Worm (Caenorhabditis elegans): ENCODE results near the gene Y47C4A.1.
"Not testable (repeated sequence)": the region's sequence is repeated elsewhere in the genome, so short reads cannot be mapped to it uniquely, and the experiment has no call there.

The Y47C4A.1 gene

ce11 chrX:286116-286515 is at the start of gene Y47C4A.1:
Gene Y47C4A.1, minus strand, starts transcription at chrX:286216.
- not testable (repeated sequence) for TF ChIP-seq W03F9.2, him-1, dao-5 (tag; optimal IDR thresholded peaks at IDR 0.05)

ce11 chrX:334452-334851 is 48.4 kb upstream of the Y47C4A.1 start:
- TF ChIP-seq him-1 (tag; optimal IDR thresholded peaks at IDR 0.05): no peak
- TF ChIP-seq dao-5 (tag; optimal IDR thresholded peaks at IDR 0.05): no peak
- no peak for TF ChIP-seq W03F9.2 (tag; optimal IDR thresholded peaks at IDR 0.05)

ce11 chrX:332643-333042 is 46.6 kb upstream of the Y47C4A.1 start:
- TF ChIP-seq W03F9.2 (tag; optimal IDR thresholded peaks at IDR 0.05) (no peak), dao-5 (tag; optimal IDR thresholded peaks at IDR 0.05) (no peak), him-1 (tag; optimal IDR thresholded peaks at IDR 0.05) (no peak)

ce11 chrX:328736-329135 is 42.7 kb upstream of the Y47C4A.1 start:
- TF ChIP-seq him-1 (tag; optimal IDR thresholded peaks at IDR 0.05) (no peak), W03F9.2 (tag; optimal IDR thresholded peaks at IDR 0.05) (no peak), dao-5 (tag; optimal IDR thresholded peaks at IDR 0.05) (no peak)

DNA sequence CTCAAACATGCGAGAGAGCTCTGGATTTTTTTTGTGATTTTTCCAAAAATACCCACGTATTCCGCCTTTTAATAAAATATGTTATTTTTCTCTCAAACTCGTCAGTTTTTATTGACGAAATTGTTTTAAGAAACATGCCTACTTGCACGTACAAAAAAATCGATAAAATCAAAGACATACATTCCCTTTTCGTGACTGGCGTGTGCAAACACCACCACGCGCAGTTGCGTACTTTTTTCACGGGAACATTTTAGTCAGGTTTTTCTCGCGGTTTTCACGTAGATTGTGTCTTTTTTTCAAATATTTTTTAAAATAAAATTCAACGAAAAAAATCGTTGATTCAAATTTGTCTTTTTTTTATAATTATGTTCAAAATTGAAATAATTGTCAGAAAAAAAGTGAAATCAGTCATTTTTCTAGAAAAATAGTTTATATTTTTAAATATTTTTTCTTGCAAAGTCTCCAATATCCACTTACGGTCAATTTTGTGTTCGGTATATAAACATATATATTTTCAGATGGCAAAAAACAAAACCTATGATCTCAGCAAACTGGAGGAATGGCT is 39.7 kb upstream of the Y47C4A.1 start, which contains the start of gene M02E1.1:
M02E1.1 (plus strand) TSS at position 515 of the 565 bp plus-strand sequence.
- TF ChIP-seq him-1 (tag; optimal IDR thresholded peaks at IDR 0.05): no peak
- peak; percentile 53 for TF ChIP-seq W03F9.2 (tag; optimal IDR thresholded peaks at IDR 0.05)
- TF ChIP-seq dao-5 (tag; optimal IDR thresholded peaks at IDR 0.05): no peak

DNA sequence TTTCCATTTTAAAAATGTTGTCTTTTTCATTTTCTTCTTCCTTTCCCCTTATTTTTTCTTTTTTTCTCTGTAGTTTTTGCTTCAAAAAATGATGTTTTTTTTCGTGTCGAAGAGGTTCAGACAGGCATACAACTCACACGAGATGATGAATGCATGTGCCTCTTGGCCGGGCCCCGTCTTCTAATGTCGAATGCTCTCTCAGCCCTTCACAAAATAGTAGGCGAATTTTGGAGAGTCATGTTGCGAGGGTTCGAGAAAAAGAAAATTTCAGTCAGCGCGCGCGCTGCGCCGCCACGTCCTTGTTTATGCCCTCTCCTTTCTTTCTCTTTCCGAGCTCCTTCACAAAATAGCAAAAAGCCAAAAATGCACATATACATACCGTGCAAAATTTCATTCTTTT is 38.0 kb upstream of the Y47C4A.1 start:
- TF ChIP-seq dao-5 (tag; optimal IDR thresholded peaks at IDR 0.05) (no peak), W03F9.2 (tag; optimal IDR thresholded peaks at IDR 0.05) (peak; percentile 45), him-1 (tag; optimal IDR thresholded peaks at IDR 0.05) (peak; percentile 43)

DNA sequence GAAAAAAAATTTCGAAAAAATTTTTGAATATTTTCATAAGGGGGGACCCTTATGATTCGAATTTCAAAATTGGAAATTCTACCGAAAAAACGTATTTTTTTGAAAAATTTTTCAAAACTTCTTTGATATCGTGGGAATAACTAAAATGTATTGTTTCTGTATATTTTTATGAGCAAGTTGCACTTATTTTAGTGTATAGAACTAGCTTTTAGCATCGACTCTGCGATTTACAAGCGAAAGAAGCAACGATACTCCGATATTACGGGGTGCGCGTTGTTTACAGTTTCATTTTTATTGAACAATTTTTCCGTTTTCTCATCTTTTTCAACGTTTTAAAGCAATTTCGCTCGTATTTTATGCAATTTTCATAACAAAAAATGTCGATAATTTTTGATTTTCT is 36.2 kb upstream of the Y47C4A.1 start, which contains the start of gene M02E1.3:
M02E1.3 (plus strand) TSS at position 301 of the 400 bp plus-strand sequence.
- not testable (repeated sequence) for TF ChIP-seq dao-5, him-1, W03F9.2 (tag; optimal IDR thresholded peaks at IDR 0.05)

- TF ChIP-seq him-1 (tag; optimal IDR thresholded peaks at IDR 0.05) (no peak), dao-5 (tag; optimal IDR thresholded peaks at IDR 0.05) (no peak), W03F9.2 (tag; optimal IDR thresholded peaks at IDR 0.05) (no peak)
Measured at ce11 chrX:312908-313307, 26.9 kb upstream of the Y47C4A.1 start, which contains the start of gene M02E1.4. Gene M02E1.4, plus strand, starts transcription at chrX:313274.

ce11 chrX:312238-312637 is 26.2 kb upstream of the Y47C4A.1 start:
- TF ChIP-seq him-1 (tag; optimal IDR thresholded peaks at IDR 0.05) (no peak), dao-5 (tag; optimal IDR thresholded peaks at IDR 0.05) (no peak), W03F9.2 (tag; optimal IDR thresholded peaks at IDR 0.05) (no peak)

DNA sequence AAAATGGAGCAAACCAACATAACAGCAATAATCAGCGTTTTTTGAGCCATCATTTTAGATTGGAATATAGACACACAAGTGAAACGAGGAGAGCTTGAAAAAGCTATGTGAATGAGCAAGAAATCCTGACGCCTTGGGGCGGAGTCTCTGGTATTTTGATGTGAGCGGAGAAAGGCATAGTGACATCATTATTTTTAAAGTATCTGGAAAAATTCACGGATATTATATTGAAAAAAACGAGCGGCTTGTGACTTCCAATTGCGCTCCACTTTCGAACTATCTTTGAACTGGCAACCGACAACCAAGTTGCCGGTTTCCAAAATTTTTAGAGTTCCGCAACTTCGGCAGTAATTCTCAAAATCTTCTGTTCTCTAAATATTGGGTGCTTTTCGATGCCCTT is 25.2 kb upstream of the Y47C4A.1 start, which contains the start of gene nlp-64:
nlp-64 (minus strand) TSS at position 101 of the 400 bp plus-strand sequence.
- TF ChIP-seq W03F9.2 (tag; optimal IDR thresholded peaks at IDR 0.05): no peak
- TF ChIP-seq him-1 (tag; optimal IDR thresholded peaks at IDR 0.05): no peak
- no peak for TF ChIP-seq dao-5 (tag; optimal IDR thresholded peaks at IDR 0.05)

- TF ChIP-seq dao-5 (tag; optimal IDR thresholded peaks at IDR 0.05) (no peak), W03F9.2 (tag; optimal IDR thresholded peaks at IDR 0.05) (no peak), him-1 (tag; optimal IDR thresholded peaks at IDR 0.05) (no peak)
Measured at ce11 chrX:309076-309475, 23.1 kb upstream of the Y47C4A.1 start.

DNA sequence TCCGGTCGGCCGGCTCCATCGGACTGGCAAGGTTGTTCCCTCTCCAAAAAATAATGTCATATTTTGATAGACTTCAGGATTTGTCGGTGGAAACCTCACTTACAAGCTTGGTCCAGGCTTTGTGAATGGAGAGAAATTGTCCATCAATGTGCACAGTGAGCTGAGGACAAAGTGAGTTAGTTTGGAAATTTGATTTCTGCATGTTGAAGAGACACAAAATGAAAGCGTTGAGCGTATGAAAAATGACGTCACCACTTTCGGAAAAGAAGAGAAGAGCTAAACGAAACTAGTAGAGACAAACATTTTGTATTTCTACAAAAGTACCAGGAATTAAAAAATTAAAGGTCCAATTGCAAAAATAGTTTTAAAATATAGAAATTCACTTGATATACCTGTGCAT is 19.0 kb upstream of the Y47C4A.1 start:
- no peak for TF ChIP-seq him-1 (tag; optimal IDR thresholded peaks at IDR 0.05)
- no peak for TF ChIP-seq W03F9.2 (tag; optimal IDR thresholded peaks at IDR 0.05)
- TF ChIP-seq dao-5 (tag; optimal IDR thresholded peaks at IDR 0.05): no peak

- no peak for TF ChIP-seq him-1 (tag; optimal IDR thresholded peaks at IDR 0.05)
- TF ChIP-seq W03F9.2 (tag; optimal IDR thresholded peaks at IDR 0.05): no peak
- no peak for TF ChIP-seq dao-5 (tag; optimal IDR thresholded peaks at IDR 0.05)
Measured at ce11 chrX:301530-301929, 15.5 kb upstream of the Y47C4A.1 start, which contains the start of gene gcp-2.1. Gene gcp-2.1, plus strand, starts transcription at chrX:301830.

DNA sequence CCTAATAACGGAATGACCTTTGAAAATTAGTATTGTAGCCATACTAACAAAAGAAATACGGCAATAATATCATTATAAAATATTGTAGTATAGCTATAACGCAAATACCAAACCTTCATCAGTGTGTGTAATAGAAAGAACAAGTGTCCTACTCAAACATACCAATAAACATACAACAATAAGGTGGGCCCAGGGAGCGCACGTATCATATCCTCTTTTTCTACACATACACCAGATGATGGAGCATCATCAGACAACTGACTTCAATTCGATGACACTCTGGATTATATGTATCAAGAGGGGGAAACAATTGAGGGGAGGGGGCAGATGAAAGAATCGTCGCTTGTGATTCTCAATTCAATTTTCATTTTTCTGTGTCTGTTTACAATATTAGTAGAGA is 14.2 kb upstream of the Y47C4A.1 start:
- no peak for TF ChIP-seq dao-5 (tag; optimal IDR thresholded peaks at IDR 0.05)

- TF ChIP-seq W03F9.2 (tag; optimal IDR thresholded peaks at IDR 0.05) (no peak), dao-5 (tag; optimal IDR thresholded peaks at IDR 0.05) (no peak), him-1 (tag; optimal IDR thresholded peaks at IDR 0.05) (no peak)
Measured at ce11 chrX:299090-299489, 13.1 kb upstream of the Y47C4A.1 start.

Measured in whole organism, L4/young adult.